Worm (Caenorhabditis elegans) whole organism, L2 larva: ENCODE data around the gene R10D12.13.

Experiments used
- C34F6.9 ChIP-seq: fragments of 150-350 bp; optimal IDR thresholded peaks from 2 replicates; lab custom pipeline; 2014; ENCODE audit warnings: missing biosample characterization, missing genetic modification characterization
- F13H6.1 ChIP-seq: sonication (generic microtip); optimal IDR thresholded peaks from 2 replicates; lab custom pipeline; 2016; ENCODE audit warnings: missing genetic modification characterization, missing compliant biosample characterization
- ZK546.5 ChIP-seq: sonication (generic microtip); optimal IDR thresholded peaks from 2 replicates; lab custom pipeline; 2017; ENCODE audit warnings: missing biosample characterization, missing genetic modification characterization
- aly-2 ChIP-seq: fragments of 150-350 bp; optimal IDR thresholded peaks from 2 replicates; lab custom pipeline; 2014; ENCODE audit warnings: missing biosample characterization, missing genetic modification characterization
- ama-1 ChIP-seq: fragments of 150-350 bp; optimal IDR thresholded peaks from 2 replicates; lab custom pipeline; 2018; ENCODE audit warnings: inconsistent platforms
- ceh-16 ChIP-seq: fragments of 150-350 bp; optimal IDR thresholded peaks from 2 replicates; lab custom pipeline; 2014; ENCODE audit warnings: missing biosample characterization, missing genetic modification characterization
- dmd-4 ChIP-seq: sonication (generic microtip); optimal IDR thresholded peaks from 2 replicates; lab custom pipeline; 2017; ENCODE audit warnings: missing biosample characterization, missing genetic modification characterization
- elt-1 ChIP-seq: fragments of 150-350 bp; optimal IDR thresholded peaks from 2 replicates; lab custom pipeline; 2014; ENCODE audit warnings: missing biosample characterization, missing genetic modification characterization
- fos-1 ChIP-seq: fragments of 150-350 bp; optimal IDR thresholded peaks from 2 replicates; lab custom pipeline; 2014; ENCODE audit warnings: missing biosample characterization, missing genetic modification characterization
- gmeb-1 ChIP-seq: fragments of 150-350 bp; optimal IDR thresholded peaks from 2 replicates; lab custom pipeline; 2014; ENCODE audit warnings: missing biosample characterization, missing genetic modification characterization
- lin-13 ChIP-seq: fragments of 150-350 bp; optimal IDR thresholded peaks from 2 replicates; lab custom pipeline; 2014; ENCODE audit warnings: missing biosample characterization, missing genetic modification reagents, missing genetic modification characterization
- lin-39 ChIP-seq: fragments of 150-350 bp; optimal IDR thresholded peaks from 2 replicates; lab custom pipeline; 2014; ENCODE audit warnings: missing biosample characterization, missing genetic modification reagents, missing genetic modification characterization
- lsy-2 ChIP-seq, 2 experiments: fragments of 150-350 bp in 1 of 2; sonication (generic microtip) in 1 of 2; optimal IDR thresholded peaks; 2 replicates each; lab custom pipeline; 2014 to 2017; ENCODE audit warnings: missing biosample characterization in 2 of 2, missing genetic modification characterization in 2 of 2
- mab-5 ChIP-seq: fragments of 150-350 bp; optimal IDR thresholded peaks from 2 replicates; lab custom pipeline; 2014; ENCODE audit warnings: missing biosample characterization, missing genetic modification characterization
- mbf-1 ChIP-seq: sonication (generic microtip); optimal IDR thresholded peaks from 2 replicates; lab custom pipeline; 2017; ENCODE audit warnings: missing biosample characterization, missing genetic modification characterization
- nhr-11 ChIP-seq: fragments of 150-350 bp; optimal IDR thresholded peaks from 2 replicates; lab custom pipeline; 2014; ENCODE audit warnings: missing biosample characterization, missing genetic modification characterization
- nhr-12 ChIP-seq: fragments of 150-350 bp; optimal IDR thresholded peaks from 2 replicates; lab custom pipeline; 2014; ENCODE audit warnings: missing biosample characterization, missing genetic modification characterization
- nhr-129 ChIP-seq: fragments of 150-350 bp; optimal IDR thresholded peaks from 2 replicates; lab custom pipeline; 2014; ENCODE audit warnings: missing biosample characterization, missing genetic modification characterization
- nhr-21 ChIP-seq: fragments of 150-350 bp; optimal IDR thresholded peaks from 2 replicates; lab custom pipeline; 2014; ENCODE audit warnings: missing biosample characterization, missing genetic modification characterization
- nhr-23 ChIP-seq: fragments of 150-350 bp; optimal IDR thresholded peaks from 2 replicates; lab custom pipeline; 2014; ENCODE audit warnings: missing biosample characterization, missing genetic modification reagents, missing genetic modification characterization
- nhr-237 ChIP-seq: fragments of 150-350 bp; optimal IDR thresholded peaks from 2 replicates; lab custom pipeline; 2014; ENCODE audit warnings: missing biosample characterization, missing genetic modification characterization
- nhr-25 ChIP-seq: fragments of 150-350 bp; sonication (generic microtip); optimal IDR thresholded peaks from 3 replicates; lab custom pipeline; 2014; ENCODE audit warnings: missing biosample characterization, missing genetic modification characterization
- nhr-77 ChIP-seq: fragments of 150-350 bp; optimal IDR thresholded peaks from 2 replicates; lab custom pipeline; 2014; ENCODE audit warnings: missing biosample characterization, missing genetic modification characterization
- peb-1 ChIP-seq: fragments of 150-350 bp; optimal IDR thresholded peaks from 2 replicates; lab custom pipeline; 2014; ENCODE audit warnings: missing biosample characterization, missing genetic modification characterization
- skn-1 ChIP-seq: sonication (generic microtip); optimal IDR thresholded peaks from 2 replicates; lab custom pipeline; 2017; ENCODE audit warnings: missing biosample characterization, missing genetic modification characterization
- sma-3 ChIP-seq: sonication (generic microtip); optimal IDR thresholded peaks from 2 replicates; lab custom pipeline; 2016; ENCODE audit warnings: missing genetic modification reagents, missing genetic modification characterization, missing compliant biosample characterization
- sma-9 ChIP-seq, 2 experiments: fragments of 150-350 bp in 1 of 2; sonication (generic microtip) in 1 of 2; optimal IDR thresholded peaks; 2 replicates each; lab custom pipeline; 2014 to 2016; ENCODE audit warnings: missing genetic modification characterization in 2 of 2, mild to moderate bottlenecking in 1 of 2, missing biosample characterization in 1 of 2, missing compliant biosample characterization in 1 of 2, missing genetic modification reagents in 1 of 2, moderate library complexity in 1 of 2
- snpc-4 ChIP-seq: fragments of 150-350 bp; optimal IDR thresholded peaks from 2 replicates; lab custom pipeline; 2014; ENCODE audit warnings: missing biosample characterization, missing genetic modification characterization
- unc-39 ChIP-seq: fragments of 150-350 bp; optimal IDR thresholded peaks from 2 replicates; lab custom pipeline; 2014; ENCODE audit warnings: missing biosample characterization, missing genetic modification characterization
- unc-55 ChIP-seq: fragments of 150-350 bp; sonication (generic microtip); optimal IDR thresholded peaks from 3 replicates; lab custom pipeline; 2014; ENCODE audit warnings: missing biosample characterization, missing genetic modification reagents, missing genetic modification characterization
- unc-62 ChIP-seq: fragments of 150-350 bp; optimal IDR thresholded peaks from 2 replicates; lab custom pipeline; 2014; ENCODE audit warnings: missing biosample characterization, missing genetic modification reagents, missing genetic modification characterization
- zag-1 ChIP-seq: fragments of 150-350 bp; optimal IDR thresholded peaks from 2 replicates; lab custom pipeline; 2014; ENCODE audit warnings: missing biosample characterization, missing genetic modification characterization
- ztf-1 ChIP-seq: fragments of 200-800 bp; sonication (Bioruptor generic); conservative IDR thresholded peaks from 2 replicates; pipeline ENCODE4 v1.3.6; 2022; ENCODE audit warnings: missing genetic modification characterization, missing compliant biosample characterization
- ztf-11 ChIP-seq: sonication (generic microtip); optimal IDR thresholded peaks from 2 replicates; lab custom pipeline; 2017; ENCODE audit warnings: missing biosample characterization, missing genetic modification characterization
- ztf-4 ChIP-seq: fragments of 150-350 bp; optimal IDR thresholded peaks from 2 replicates; lab custom pipeline; 2014; ENCODE audit warnings: missing biosample characterization, missing genetic modification characterization

R10D12.13 gene

DNA sequence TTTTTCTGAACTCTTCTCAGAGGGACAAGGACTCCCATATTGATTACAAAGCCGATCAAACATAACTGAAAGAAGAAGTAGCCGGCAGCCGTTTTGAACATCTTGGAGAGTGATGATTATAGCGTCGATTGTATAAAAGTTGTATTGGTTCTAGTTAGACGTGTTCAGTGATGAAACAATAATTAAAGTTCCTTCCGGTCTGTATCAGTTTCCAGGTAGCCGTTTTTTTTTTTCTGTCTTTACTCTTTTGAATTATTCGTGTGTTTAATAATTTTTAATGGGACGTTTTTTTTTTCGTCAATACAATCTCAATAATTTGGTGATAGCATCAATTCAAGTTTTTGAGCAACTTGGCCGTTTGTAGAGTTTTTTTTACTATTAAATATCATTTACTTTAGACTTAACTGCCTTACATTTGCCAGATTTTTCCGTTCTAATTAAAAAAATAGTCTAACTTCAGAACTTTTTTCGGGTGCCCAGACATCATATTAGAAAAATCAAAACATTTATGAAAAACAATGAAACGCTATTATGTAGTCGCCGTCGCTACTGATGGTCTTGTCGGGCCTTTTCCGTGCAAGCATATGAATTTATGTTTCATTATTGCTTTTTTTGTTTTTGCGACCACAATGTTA, 15.7 kb upstream of the R10D12.13 start, which contains the start of the genes srx-10 and clec-226:
TSS of gene srx-10 (minus strand) at position 101 of the 635 bp plus-strand sequence.
TSS of gene clec-226 (plus strand) at position 585 of the 635 bp plus-strand sequence.
- no peak for TF ChIP-seq lin-39 (tag; lab: Kevin White, UChicago)
- TF ChIP-seq snpc-4 (tag; lab: Kevin White, UChicago) = no peak
- no peak for TF ChIP-seq zag-1 (tag; lab: Kevin White, UChicago)
- no peak for TF ChIP-seq mab-5 (tag; lab: Kevin White, UChicago)
- no peak for TF ChIP-seq C34F6.9 (tag; lab: Kevin White, UChicago)

DNA sequence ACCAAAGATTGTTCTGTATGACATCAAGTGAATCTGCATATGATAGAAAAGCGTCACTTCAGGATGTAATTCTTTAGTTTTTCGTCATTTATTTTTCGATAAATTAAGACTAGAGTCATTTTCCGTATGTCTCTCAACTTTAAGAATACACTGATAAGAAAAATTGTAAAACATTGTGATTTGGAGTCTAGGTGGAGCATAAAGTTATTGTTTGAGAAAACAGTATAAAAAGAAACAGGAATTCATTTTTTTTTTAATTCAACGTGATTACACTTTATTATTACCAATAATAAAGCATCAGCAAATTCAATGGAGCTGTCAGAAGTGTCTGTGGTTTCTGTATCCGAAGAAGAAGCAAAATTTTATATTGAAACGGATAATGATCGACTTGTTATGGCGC, 13.2 kb upstream of the R10D12.13 start, which contains the start of gene R10D12.6:
TSS of gene R10D12.6 (plus strand) at position 301 of the 400 bp plus-strand sequence.
- TF ChIP-seq dmd-4 (tag; lab: Kevin White, UChicago) = no peak
- TF ChIP-seq fos-1 (tag; lab: Kevin White, UChicago) = peak; percentile 27

DNA sequence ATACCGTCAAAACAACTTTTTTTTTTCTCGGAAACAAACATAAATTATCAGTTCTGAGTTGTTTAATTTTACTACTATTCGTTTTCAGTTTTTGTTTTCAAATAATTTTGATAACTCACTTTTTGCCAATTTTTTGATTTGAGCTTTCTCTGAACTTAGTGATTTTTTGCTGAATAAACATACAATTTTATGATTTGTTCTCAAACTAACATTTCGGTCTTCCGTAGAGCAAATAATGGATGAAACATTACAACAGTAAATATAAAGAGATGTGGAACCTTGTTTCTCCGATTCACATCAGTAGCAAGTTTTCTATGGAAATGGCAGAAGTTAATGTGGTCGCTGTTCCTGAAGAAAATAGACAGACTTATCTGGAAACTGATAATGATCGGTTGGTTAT, 12.5 kb upstream of the R10D12.13 start, which contains the start of gene R10D12.7:
TSS of gene R10D12.7 (plus strand) at position 301 of the 400 bp plus-strand sequence.
- TF ChIP-seq ama-1 = no peak
- TF ChIP-seq nhr-21 (tag; lab: Kevin White, UChicago) = no peak
- TF ChIP-seq nhr-11 (tag; lab: Kevin White, UChicago) = no peak
- TF ChIP-seq nhr-77 = no peak
- TF ChIP-seq unc-55 (GFP tag; lab: Kevin White, UChicago) = no peak

DNA sequence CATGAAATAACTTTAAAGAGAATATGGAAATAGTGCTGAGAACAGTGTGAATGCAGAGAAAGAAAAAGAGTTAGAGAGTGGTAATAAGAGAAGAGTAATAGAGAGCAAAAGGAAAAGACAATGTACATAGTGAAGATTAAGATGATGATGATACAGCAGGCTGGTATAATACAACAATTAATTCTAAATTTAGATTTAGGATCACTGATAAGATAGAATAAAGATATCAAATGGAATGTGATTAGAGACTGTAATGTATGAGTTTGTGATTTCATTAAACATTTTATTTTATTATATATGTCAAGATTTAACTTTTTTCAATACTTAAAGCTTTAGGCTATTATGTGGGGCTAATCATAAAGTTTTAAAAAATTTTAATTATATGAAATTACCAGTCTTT, 9.0 kb upstream of the R10D12.13 start, which contains the start of gene R10D12.8:
TSS of gene R10D12.8 (minus strand) at position 101 of the 400 bp plus-strand sequence.
- TF ChIP-seq nhr-12 (tag; lab: Kevin White, UChicago) (no peak), nhr-129 (tag; lab: Kevin White, UChicago) (no peak), lsy-2 (tag; optimal IDR thresholded peaks at IDR 0.05; lab: Kevin White, UChicago) (no peak), elt-1 (tag; lab: Kevin White, UChicago) (no peak), nhr-23 (no peak), sma-9 (GFP tag; optimal IDR thresholded peaks at IDR 0.05; lab: Kevin White, UChicago) (no peak), sma-9 (tag; optimal IDR thresholded peaks at IDR 0.05; lab: Kevin White, UChicago) (no peak)

DNA sequence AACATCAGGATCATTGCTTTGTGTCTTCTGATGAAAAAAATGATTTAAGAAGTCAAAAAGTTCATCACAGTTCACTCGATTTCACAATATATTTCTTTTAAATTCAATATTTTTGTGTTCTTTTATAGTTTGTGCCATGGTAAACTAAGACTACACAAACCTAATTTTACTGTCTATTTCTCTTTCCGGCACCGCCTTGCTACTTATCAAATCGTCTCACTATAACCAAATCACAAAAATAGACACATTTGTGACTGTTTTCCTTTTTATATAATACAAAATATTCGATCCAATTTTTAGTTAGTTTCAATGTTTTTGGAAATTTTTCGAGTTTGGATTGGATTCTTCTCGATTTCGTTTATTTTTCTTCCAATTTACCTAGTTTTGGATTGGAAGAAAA, 8.2 kb upstream of the R10D12.13 start, which contains the start of gene swt-6:
TSS of gene swt-6 (plus strand) at position 301 of the 400 bp plus-strand sequence.
- TF ChIP-seq ceh-16 (tag; lab: Kevin White, UChicago) (no peak), ztf-1 (GFP tag; lab: Robert Waterston, UW) (no peak), aly-2 (no peak)

DNA sequence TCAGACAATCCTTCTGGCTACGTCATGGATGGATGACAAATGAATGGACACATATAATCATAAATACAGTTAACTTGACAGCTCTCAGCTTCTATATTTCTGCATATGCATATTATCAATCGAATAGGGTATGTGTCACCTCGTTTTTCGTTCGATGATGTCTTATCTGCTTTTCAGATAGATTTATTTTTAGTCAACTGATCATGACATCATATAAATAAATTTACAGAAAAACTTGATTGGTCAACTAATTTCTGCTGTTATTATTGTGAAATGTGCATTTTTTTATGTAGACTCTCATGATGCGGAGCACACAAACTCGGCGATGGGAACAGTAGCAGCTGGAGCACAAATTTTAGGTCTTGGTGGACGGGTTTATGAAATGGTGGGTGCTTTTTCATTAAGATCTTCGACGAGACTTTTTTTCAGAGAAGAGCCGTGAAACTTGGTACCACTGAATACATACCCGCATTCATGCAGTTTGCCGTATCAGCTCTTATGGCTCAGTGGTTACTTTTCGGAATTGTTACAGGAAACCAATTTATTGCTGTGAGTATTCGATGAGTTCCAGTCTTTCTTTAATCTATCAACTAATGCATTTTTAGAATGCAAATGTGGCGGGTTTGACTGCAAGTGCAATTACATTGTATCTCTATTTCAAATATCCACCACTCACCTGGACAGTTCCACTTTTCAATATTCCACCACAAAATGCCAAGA, 6.7 kb upstream of the R10D12.13 start:
- TF ChIP-seq lin-13 (GFP tag; lab: Kevin White, UChicago) (no peak), gmeb-1 (tag; lab: Kevin White, UChicago) (no peak), skn-1 (tag; lab: Kevin White, UChicago) (no peak), elt-1 (tag; lab: Kevin White, UChicago) (no peak), nhr-23 (no peak), ama-1 (no peak), ztf-11 (tag; lab: Kevin White, UChicago) (no peak), sma-3 (GFP tag; lab: Kevin White, UChicago) (no peak), F13H6.1 (no peak), ztf-4 (no peak), nhr-237 (tag; lab: Kevin White, UChicago) (no peak), ZK546.5 (tag; lab: Kevin White, UChicago) (no peak), peb-1 (no peak), unc-62 (GFP tag; lab: Kevin White, UChicago) (no peak), mbf-1 (tag; lab: Kevin White, UChicago) (no peak), unc-39 (tag; lab: Kevin White, UChicago) (no peak), nhr-25 (tag; lab: Kevin White, UChicago) (no peak), nhr-12 (tag; lab: Kevin White, UChicago) (no peak), nhr-11 (tag; lab: Kevin White, UChicago) (no peak), dmd-4 (tag; lab: Kevin White, UChicago) (no peak)
